Fruit fly (Drosophila melanogaster) whole organism, adult: ENCODE measurements around the gene Ada3.

Experiments used
- CG11617 ChIP-seq: fragments of 200-800 bp; sonication (Bioruptor generic); optimal IDR thresholded peaks from 2 replicates; lab custom pipeline; 2017; ENCODE audit warnings: mild to moderate bottlenecking, missing biosample characterization, missing genetic modification reagents, missing genetic modification characterization
- CG12768 ChIP-seq: fragments of 200-800 bp; sonication (Bioruptor generic); optimal IDR thresholded peaks from 2 replicates; lab custom pipeline; 2017; ENCODE audit warnings: missing biosample characterization, missing genetic modification characterization, mild to moderate bottlenecking, moderate library complexity, missing genetic modification reagents
- CG14711 ChIP-seq: fragments of 200-800 bp; sonication (Bioruptor generic); optimal IDR thresholded peaks from 2 replicates; lab custom pipeline; 2018; ENCODE audit warnings: missing biosample characterization, mild to moderate bottlenecking, missing genetic modification characterization, moderate library complexity
- CG1620 ChIP-seq: fragments of 200-800 bp; sonication (Bioruptor generic); optimal IDR thresholded peaks from 2 replicates; lab custom pipeline; 2016; ENCODE audit warnings: missing biosample characterization, missing genetic modification characterization
- CG33017 ChIP-seq: fragments of 200-800 bp; sonication (Bioruptor generic); optimal IDR thresholded peaks from 2 replicates; lab custom pipeline; 2018; ENCODE audit warnings: missing biosample characterization, mild to moderate bottlenecking, missing genetic modification characterization, moderate library complexity
- CG5204 ChIP-seq: fragments of 200-800 bp; sonication (Bioruptor generic); optimal IDR thresholded peaks from 2 replicates; lab custom pipeline; 2016; ENCODE audit warnings: missing biosample characterization, missing genetic modification characterization
- CG7045 ChIP-seq: fragments of 200-800 bp; sonication (Bioruptor generic); optimal IDR thresholded peaks from 2 replicates; lab custom pipeline; 2017; ENCODE audit warnings: missing biosample characterization, mild to moderate bottlenecking, missing genetic modification characterization
- CG7101 ChIP-seq: fragments of 200-800 bp; sonication (Bioruptor generic); optimal IDR thresholded peaks from 2 replicates; lab custom pipeline; 2018; ENCODE audit warnings: missing biosample characterization, mild to moderate bottlenecking, missing genetic modification characterization, moderate library complexity
- Clk ChIP-seq: fragments of 200-800 bp; sonication (Bioruptor generic); optimal IDR thresholded peaks from 2 replicates; lab custom pipeline; 2017; ENCODE audit warnings: missing biosample characterization, missing genetic modification characterization
- Crg-1 ChIP-seq: fragments of 200-800 bp; sonication (Bioruptor generic); optimal IDR thresholded peaks from 2 replicates; lab custom pipeline; 2016; ENCODE audit warnings: missing biosample characterization, missing genetic modification characterization
- Hr96 ChIP-seq: fragments of 200-800 bp; sonication (Bioruptor generic); optimal IDR thresholded peaks from 2 replicates; lab custom pipeline; 2016; ENCODE audit warnings: missing biosample characterization, missing genetic modification characterization
- Mnt ChIP-seq: fragments of 200-800 bp; sonication (Bioruptor generic); optimal IDR thresholded peaks from 2 replicates; lab custom pipeline; 2016; ENCODE audit warnings: missing biosample characterization, mild to moderate bottlenecking, missing genetic modification characterization
- bab1 ChIP-seq: fragments of 200-800 bp; sonication (Bioruptor generic); optimal IDR thresholded peaks from 3 replicates; lab custom pipeline; 2019; ENCODE audit warnings: missing biosample characterization, mild to moderate bottlenecking, missing genetic modification characterization, moderate library complexity
- cic ChIP-seq: fragments of 200-800 bp; sonication (Bioruptor generic); optimal IDR thresholded peaks from 2 replicates; lab custom pipeline; 2017; ENCODE audit warnings: missing biosample characterization, mild to moderate bottlenecking, missing genetic modification characterization, moderate library complexity
- cnc ChIP-seq, 2 experiments: fragments of >200 bp; optimal IDR thresholded peaks; 2 replicates each; lab custom pipeline; 2017
- kay ChIP-seq: fragments of 200-800 bp; sonication (Bioruptor generic); peaks from one replicate; lab custom pipeline; 2016; ENCODE audit warnings: missing biosample characterization, missing genetic modification characterization, borderline replicate concordance
- ovo ChIP-seq: fragments of 200-800 bp; sonication (Bioruptor generic); optimal IDR thresholded peaks from 2 replicates; lab custom pipeline; 2016; ENCODE audit warnings: missing biosample characterization, missing genetic modification characterization
- pad ChIP-seq: fragments of 200-800 bp; sonication (Bioruptor generic); optimal IDR thresholded peaks from 3 replicates; lab custom pipeline; 2017; ENCODE audit warnings: missing biosample characterization, missing genetic modification characterization, mild to moderate bottlenecking, moderate library complexity, missing genetic modification reagents
- tj ChIP-seq: fragments of 200-800 bp; sonication (Bioruptor generic); optimal IDR thresholded peaks from 3 replicates; lab custom pipeline; 2017; ENCODE audit warnings: missing biosample characterization, mild to moderate bottlenecking, missing genetic modification characterization, moderate library complexity
- toe ChIP-seq: fragments of 200-800 bp; sonication (Bioruptor generic); optimal IDR thresholded peaks from 2 replicates; lab custom pipeline; 2016; ENCODE audit warnings: missing biosample characterization, missing genetic modification characterization

Ada3 gene

dm6 chrX:18101778-18102177 is 16.2 kb downstream of the Ada3 start, which contains the start of gene Taf8:
Gene Taf8, plus strand, starts transcription at chrX:18101970.
- no peak for TF ChIP-seq ovo (GFP tag; lab: Kevin White, UChicago)
- no peak for TF ChIP-seq tj
- TF ChIP-seq CG11617: no peak
- TF ChIP-seq Crg-1 (GFP tag; lab: Kevin White, UChicago): no peak
- no peak for TF ChIP-seq CG33017 (tag; lab: Kevin White, UChicago)
- no peak for TF ChIP-seq kay (GFP tag; lab: Kevin White, UChicago)
- TF ChIP-seq cic: no peak
- no peak for TF ChIP-seq cnc (optimal IDR thresholded peaks at IDR 0.05; lab: Kevin White, UChicago)
- no peak for TF ChIP-seq CG1620 (GFP tag; lab: Kevin White, UChicago)
- TF ChIP-seq Hr96 (GFP tag; lab: Kevin White, UChicago): peak; percentile 15
- TF ChIP-seq Mnt (GFP tag; lab: Kevin White, UChicago): no peak
- no peak for TF ChIP-seq CG14711 (tag; lab: Kevin White, UChicago)
- no peak for TF ChIP-seq CG12768
- TF ChIP-seq CG7045 (GFP tag; lab: Kevin White, UChicago): no peak
- TF ChIP-seq bab1 (GFP tag; lab: Kevin White, UChicago): no peak
- peak; percentile 15 for TF ChIP-seq toe (GFP tag; lab: Kevin White, UChicago)

- TF ChIP-seq CG12768 (no peak), bab1 (GFP tag; lab: Kevin White, UChicago) (no peak), CG1620 (GFP tag; lab: Kevin White, UChicago) (no peak), Clk (GFP tag; lab: Kevin White, UChicago) (no peak)
Observed at dm6 chrX:18103353-18103752, 17.8 kb downstream of the Ada3 start, which contains the start of gene CG7135. Gene CG7135, plus strand, starts transcription at chrX:18103653.

- TF ChIP-seq Hr96 (GFP tag; lab: Kevin White, UChicago): no peak
- no peak for TF ChIP-seq bab1 (GFP tag; lab: Kevin White, UChicago)
- no peak for TF ChIP-seq CG1620 (GFP tag; lab: Kevin White, UChicago)
- TF ChIP-seq pad (GFP tag; lab: Kevin White, UChicago): no peak
- no peak for TF ChIP-seq CG11617
- no peak for TF ChIP-seq CG33017 (tag; lab: Kevin White, UChicago)
- TF ChIP-seq CG5204: no peak
- no peak for TF ChIP-seq toe (GFP tag; lab: Kevin White, UChicago)
- no peak for TF ChIP-seq cic
- no peak for TF ChIP-seq kay (GFP tag; lab: Kevin White, UChicago)
- no peak for TF ChIP-seq Mnt (GFP tag; lab: Kevin White, UChicago)
- no peak for TF ChIP-seq CG7101
Observed at dm6 chrX:18106686-18107085, 21.1 kb downstream of the Ada3 start.

dm6 chrX:18108676-18109075 is 23.1 kb downstream of the Ada3 start:
- TF ChIP-seq pad (GFP tag; lab: Kevin White, UChicago) (no peak), Mnt (GFP tag; lab: Kevin White, UChicago) (no peak), Clk (GFP tag; lab: Kevin White, UChicago) (no peak), tj (no peak), CG11617 (no peak), CG7045 (GFP tag; lab: Kevin White, UChicago) (no peak), CG7101 (no peak), toe (GFP tag; lab: Kevin White, UChicago) (no peak), ovo (GFP tag; lab: Kevin White, UChicago) (no peak), CG33017 (tag; lab: Kevin White, UChicago) (no peak), CG1620 (GFP tag; lab: Kevin White, UChicago) (no peak), CG12768 (no peak), Hr96 (GFP tag; lab: Kevin White, UChicago) (no peak), Crg-1 (GFP tag; lab: Kevin White, UChicago) (no peak), cnc (optimal IDR thresholded peaks at IDR 0.05; lab: Kevin White, UChicago) (no peak), kay (GFP tag; lab: Kevin White, UChicago) (no peak), CG5204 (no peak), cic (no peak)

- TF ChIP-seq CG1620 (GFP tag; lab: Kevin White, UChicago): no peak
- no peak for TF ChIP-seq Crg-1 (GFP tag; lab: Kevin White, UChicago)
- TF ChIP-seq cic: no peak
- no peak for TF ChIP-seq CG5204
- TF ChIP-seq Mnt (GFP tag; lab: Kevin White, UChicago): no peak
- TF ChIP-seq CG12768: no peak
- no peak for TF ChIP-seq bab1 (GFP tag; lab: Kevin White, UChicago)
- no peak for TF ChIP-seq cnc (optimal IDR thresholded peaks at IDR 0.05; lab: Kevin White, UChicago)
- no peak for TF ChIP-seq ovo (GFP tag; lab: Kevin White, UChicago)
- no peak for TF ChIP-seq Hr96 (GFP tag; lab: Kevin White, UChicago)
- no peak for TF ChIP-seq CG33017 (tag; lab: Kevin White, UChicago)
- TF ChIP-seq kay (GFP tag; lab: Kevin White, UChicago): no peak
- no peak for TF ChIP-seq CG7101
- TF ChIP-seq CG7045 (GFP tag; lab: Kevin White, UChicago): no peak
- no peak for TF ChIP-seq toe (GFP tag; lab: Kevin White, UChicago)
Observed at dm6 chrX:18114770-18115169, 29.2 kb downstream of the Ada3 start.

dm6 chrX:18116811-18117383 is 31.3 kb downstream of the Ada3 start, which contains the start of gene wupA:
Gene wupA, minus strand, starts transcription at chrX:18116922.
- no peak for TF ChIP-seq cnc (optimal IDR thresholded peaks at IDR 0.05; lab: Kevin White, UChicago)
- peak; percentile 9 for TF ChIP-seq kay (GFP tag; lab: Kevin White, UChicago)
- TF ChIP-seq Mnt (GFP tag; lab: Kevin White, UChicago): no peak
- no peak for TF ChIP-seq Hr96 (GFP tag; lab: Kevin White, UChicago)
- no peak for TF ChIP-seq ovo (GFP tag; lab: Kevin White, UChicago)
